Worm (Caenorhabditis elegans) whole organism, mixed stage, embryonic: ENCODE results near the gene pqn-2.

Source experiments
- blmp-1 ChIP-seq: fragments of 150-350 bp; optimal IDR thresholded peaks from 2 replicates; lab custom pipeline; 2014; ENCODE audit warnings: missing biosample characterization, missing genetic modification characterization
- ceh-39 ChIP-seq: fragments of 150-350 bp; optimal IDR thresholded peaks from 2 replicates; lab custom pipeline; 2014; ENCODE audit warnings: missing biosample characterization, missing genetic modification characterization
- ceh-43 ChIP-seq: fragments of 200-800 bp; sonication (Bioruptor generic); optimal IDR thresholded peaks from 2 replicates; lab custom pipeline; 2018; ENCODE audit warnings: mild to moderate bottlenecking, missing genetic modification characterization, moderate library complexity, missing compliant biosample characterization
- ceh-83 ChIP-seq: fragments of 200-800 bp; sonication (Bioruptor generic); optimal IDR thresholded peaks from 2 replicates; lab custom pipeline; 2018; ENCODE audit warnings: mild to moderate bottlenecking, missing genetic modification characterization, missing compliant biosample characterization
- ces-1 ChIP-seq: fragments of 150-350 bp; optimal IDR thresholded peaks from 2 replicates; lab custom pipeline; 2014; ENCODE audit warnings: missing biosample characterization, missing genetic modification reagents, missing genetic modification characterization
- cnd-1 ChIP-seq: fragments of 200-800 bp; sonication (Bioruptor generic); optimal IDR thresholded peaks from 2 replicates; lab custom pipeline; 2018; ENCODE audit warnings: mild to moderate bottlenecking, missing genetic modification characterization, missing compliant biosample characterization
- drap-1 ChIP-seq: fragments of 200-800 bp; sonication (Bioruptor generic); optimal IDR thresholded peaks from 3 replicates; lab custom pipeline; 2018; ENCODE audit warnings: mild to moderate bottlenecking, missing genetic modification characterization, missing compliant biosample characterization
- elt-1 ChIP-seq: sonication (generic microtip); optimal IDR thresholded peaks from 2 replicates; lab custom pipeline; 2017; ENCODE audit warnings: missing genetic modification characterization, mild to moderate bottlenecking, missing compliant biosample characterization, antibody characterized with exemption, moderate library complexity, borderline replicate concordance; ENCODE audit not compliant: insufficient read depth
- elt-3 ChIP-seq: fragments of 150-350 bp; optimal IDR thresholded peaks from 2 replicates; lab custom pipeline; 2014; ENCODE audit warnings: missing biosample characterization, missing genetic modification characterization
- flh-1 ChIP-seq: fragments of 200-800 bp; sonication (Bioruptor generic); optimal IDR thresholded peaks from 2 replicates; lab custom pipeline; 2018; ENCODE audit warnings: mild to moderate bottlenecking, missing genetic modification characterization, moderate library complexity, missing compliant biosample characterization
- ham-2 ChIP-seq: fragments of 200-800 bp; sonication (Bioruptor generic); optimal IDR thresholded peaks from 2 replicates; lab custom pipeline; 2018; ENCODE audit warnings: mild to moderate bottlenecking, missing genetic modification characterization, missing compliant biosample characterization
- hlh-1 ChIP-seq: fragments of 150-350 bp; optimal IDR thresholded peaks from 2 replicates; lab custom pipeline; 2014; ENCODE audit warnings: missing biosample characterization, missing genetic modification reagents, missing genetic modification characterization
- lin-13 ChIP-seq: fragments of 150-350 bp; optimal IDR thresholded peaks from 2 replicates; lab custom pipeline; 2014; ENCODE audit warnings: missing biosample characterization, missing genetic modification characterization
- lin-32 ChIP-seq: fragments of 200-800 bp; sonication (Bioruptor generic); optimal IDR thresholded peaks from 2 replicates; lab custom pipeline; 2018; ENCODE audit warnings: mild to moderate bottlenecking, missing genetic modification characterization, missing compliant biosample characterization
- lsy-2 ChIP-seq: fragments of 150-350 bp; optimal IDR thresholded peaks from 2 replicates; lab custom pipeline; 2014; ENCODE audit warnings: missing biosample characterization, missing genetic modification characterization
- mab-5 ChIP-seq: fragments of 150-350 bp; optimal IDR thresholded peaks from 2 replicates; lab custom pipeline; 2014; ENCODE audit warnings: missing biosample characterization, missing genetic modification characterization
- mep-1 ChIP-seq: fragments of 150-350 bp; optimal IDR thresholded peaks from 2 replicates; lab custom pipeline; 2017; ENCODE audit warnings: missing biosample characterization, missing genetic modification reagents, missing genetic modification characterization, inconsistent platforms
- mls-2 ChIP-seq: sonication (generic microtip); optimal IDR thresholded peaks from 2 replicates; lab custom pipeline; 2016; ENCODE audit warnings: mild to moderate bottlenecking, missing genetic modification characterization, moderate library complexity, missing compliant biosample characterization
- nhr-12 ChIP-seq: fragments of 150-350 bp; optimal IDR thresholded peaks from 2 replicates; lab custom pipeline; 2014; ENCODE audit warnings: missing biosample characterization, missing genetic modification characterization
- nhr-237 ChIP-seq: fragments of 150-350 bp; optimal IDR thresholded peaks from 2 replicates; lab custom pipeline; 2014; ENCODE audit warnings: missing biosample characterization, missing genetic modification characterization
- nhr-76 ChIP-seq: sonication (generic microtip); optimal IDR thresholded peaks from 2 replicates; lab custom pipeline; 2017; ENCODE audit warnings: missing biosample characterization, missing genetic modification characterization
- pha-4 ChIP-seq: fragments of 150-350 bp; optimal IDR thresholded peaks from 2 replicates; lab custom pipeline; 2018; ENCODE audit warnings: missing biosample characterization, missing genetic modification reagents, missing genetic modification characterization
- sem-2 ChIP-seq: fragments of 200-800 bp; sonication (Bioruptor generic); optimal IDR thresholded peaks from 2 replicates; lab custom pipeline; 2018; ENCODE audit warnings: mild to moderate bottlenecking, missing genetic modification characterization, missing compliant biosample characterization
- snpc-4 ChIP-seq: fragments of 150-350 bp; optimal IDR thresholded peaks from 2 replicates; lab custom pipeline; 2014; ENCODE audit warnings: missing biosample characterization, missing genetic modification characterization
- sptf-1 ChIP-seq: sonication (generic microtip); optimal IDR thresholded peaks from 2 replicates; lab custom pipeline; 2017; ENCODE audit warnings: mild to moderate bottlenecking, missing genetic modification characterization, moderate library complexity, missing compliant biosample characterization
- tbx-8 ChIP-seq: fragments of 200-800 bp; sonication (Bioruptor generic); optimal IDR thresholded peaks from 2 replicates; lab custom pipeline; 2018; ENCODE audit warnings: mild to moderate bottlenecking, missing genetic modification characterization, moderate library complexity, missing compliant biosample characterization
- unc-39 ChIP-seq: fragments of 150-350 bp; optimal IDR thresholded peaks from 2 replicates; lab custom pipeline; 2014; ENCODE audit warnings: missing biosample characterization, missing genetic modification characterization
- unc-62 ChIP-seq: fragments of 150-350 bp; optimal IDR thresholded peaks from 2 replicates; lab custom pipeline; 2014; ENCODE audit warnings: missing biosample characterization, missing genetic modification reagents, missing genetic modification characterization
- zip-8 ChIP-seq: fragments of 150-350 bp; optimal IDR thresholded peaks from 2 replicates; lab custom pipeline; 2014; ENCODE audit warnings: missing biosample characterization, missing genetic modification characterization
- ztf-11 ChIP-seq: fragments of 150-350 bp; optimal IDR thresholded peaks from 2 replicates; lab custom pipeline; 2014; ENCODE audit warnings: missing biosample characterization, missing genetic modification characterization

pqn-2 gene

DNA sequence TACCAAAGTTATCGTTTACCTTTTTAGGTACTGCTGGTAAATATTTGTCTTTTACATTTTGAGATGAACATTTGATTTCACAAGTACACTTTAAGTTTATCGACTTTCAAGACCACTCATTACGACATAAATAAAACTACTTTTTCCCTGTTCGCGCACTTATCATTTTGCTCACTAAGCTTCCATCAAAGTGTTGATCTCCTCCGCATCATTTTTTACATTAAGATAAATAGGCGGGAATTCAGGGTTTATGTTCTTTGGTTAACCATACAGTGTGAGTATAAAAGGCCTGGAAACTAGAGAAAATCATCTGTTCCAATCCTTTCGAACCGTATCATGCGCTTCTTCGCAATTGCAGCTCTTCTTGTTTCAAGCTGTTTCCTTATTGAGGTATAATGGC, at the start of gene pqn-2:
pqn-2 (plus strand) TSS at position 301 of the 400 bp plus-strand sequence.
- TF ChIP-seq ceh-83 (no peak), mab-5 (tag; lab: Kevin White, UChicago) (no peak), snpc-4 (tag; lab: Kevin White, UChicago) (no peak), nhr-12 (tag; lab: Kevin White, UChicago) (no peak), nhr-76 (tag; lab: Kevin White, UChicago) (no peak), lin-13 (tag; lab: Kevin White, UChicago) (no peak), sem-2 (GFP tag; lab: Kevin White, UChicago) (no peak), cnd-1 (tag; lab: Kevin White, UChicago) (no peak), nhr-237 (tag; lab: Kevin White, UChicago) (no peak), ztf-11 (tag; lab: Kevin White, UChicago) (no peak), pha-4 (no peak), mls-2 (no peak), ceh-39 (tag; lab: Kevin White, UChicago) (no peak)

ce11 chrV:10333843-10334242, 48.4 kb upstream of the pqn-2 start:
- no peak for TF ChIP-seq ceh-43

- TF ChIP-seq nhr-237 (tag; lab: Kevin White, UChicago) (peak; percentile 38), ces-1 (peak; percentile 48), lsy-2 (tag; lab: Kevin White, UChicago) (peak; percentile 16), pha-4 (peak; percentile 15), ceh-39 (tag; lab: Kevin White, UChicago) (peak; percentile 12), tbx-8 (no peak)
Measured at ce11 chrV:10338305-10338992, 43.8 kb upstream of the pqn-2 start, which contains the start of gene arx-2. Gene arx-2 (minus strand): TSS chrV:10338355.

DNA sequence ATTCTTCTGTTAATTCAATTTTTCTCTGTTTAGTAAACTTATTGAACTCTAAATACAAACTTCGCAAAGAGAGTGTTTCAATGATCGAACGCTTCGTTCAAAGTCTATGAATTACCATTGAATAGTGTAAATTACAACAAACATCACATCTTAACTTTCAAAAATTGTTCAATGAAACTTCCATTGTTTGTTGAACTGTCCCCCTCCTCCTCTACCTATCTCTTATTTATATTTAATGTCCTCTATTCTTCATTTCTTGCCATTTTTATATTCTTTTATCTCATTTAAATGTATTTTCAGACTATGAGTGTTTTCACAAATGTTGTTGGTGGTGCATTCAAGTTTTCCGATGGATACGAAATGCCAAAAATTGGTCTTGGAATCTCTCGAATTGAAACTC, 43.0 kb upstream of the pqn-2 start, which contains the start of gene K07C5.2:
K07C5.2 (plus strand) TSS at position 301 of the 400 bp plus-strand sequence.
- TF ChIP-seq ceh-39 (tag; lab: Kevin White, UChicago) (no peak), elt-1 (tag; lab: Kevin White, UChicago) (no peak), nhr-76 (tag; lab: Kevin White, UChicago) (no peak), ceh-83 (no peak), tbx-8 (no peak), unc-39 (tag; lab: Kevin White, UChicago) (no peak), flh-1 (GFP tag; lab: Kevin White, UChicago) (no peak), pha-4 (no peak), sem-2 (GFP tag; lab: Kevin White, UChicago) (no peak), mls-2 (no peak)

- TF ChIP-seq drap-1 (GFP tag; lab: Kevin White, UChicago) (peak; percentile 33), cnd-1 (tag; lab: Kevin White, UChicago) (peak; percentile 25), sptf-1 (peak; percentile 46), lin-13 (tag; lab: Kevin White, UChicago) (peak; percentile 37)
Measured at ce11 chrV:10341905-10342328, 40.3 kb upstream of the pqn-2 start, which contains the start of gene K07C5.13. Gene K07C5.13 (plus strand): TSS chrV:10342055.

DNA sequence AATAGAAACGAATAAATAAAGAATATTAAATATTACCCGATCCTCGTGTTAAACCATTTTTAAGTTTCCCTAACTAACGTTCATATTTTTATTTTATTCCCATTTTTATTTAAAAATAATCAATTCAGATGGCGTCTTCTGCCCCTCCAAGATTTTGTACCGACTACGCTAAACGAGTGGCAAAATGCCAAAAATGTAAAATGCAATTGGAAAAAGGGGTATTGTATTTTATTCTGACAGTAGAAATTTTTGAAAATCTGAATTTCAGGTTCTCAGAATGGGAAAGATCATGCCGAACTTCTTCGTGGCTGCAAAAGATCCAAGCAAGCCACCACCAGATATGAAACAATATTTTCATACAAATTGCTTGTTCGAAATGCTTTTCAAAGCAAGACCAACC, 39.3 kb upstream of the pqn-2 start, which contains the start of gene K07C5.3:
K07C5.3 (plus strand) TSS at position 129 of the 400 bp plus-strand sequence.
- TF ChIP-seq lsy-2 (tag; lab: Kevin White, UChicago) (no peak), lin-32 (no peak), ham-2 (no peak), mab-5 (tag; lab: Kevin White, UChicago) (no peak), mls-2 (no peak), tbx-8 (no peak), unc-62 (GFP tag; lab: Kevin White, UChicago) (no peak), sptf-1 (no peak), ces-1 (no peak), unc-39 (tag; lab: Kevin White, UChicago) (no peak), lin-13 (tag; lab: Kevin White, UChicago) (no peak), pha-4 (no peak)
- TF ChIP-seq, all 35 proteins: peak for 0

DNA sequence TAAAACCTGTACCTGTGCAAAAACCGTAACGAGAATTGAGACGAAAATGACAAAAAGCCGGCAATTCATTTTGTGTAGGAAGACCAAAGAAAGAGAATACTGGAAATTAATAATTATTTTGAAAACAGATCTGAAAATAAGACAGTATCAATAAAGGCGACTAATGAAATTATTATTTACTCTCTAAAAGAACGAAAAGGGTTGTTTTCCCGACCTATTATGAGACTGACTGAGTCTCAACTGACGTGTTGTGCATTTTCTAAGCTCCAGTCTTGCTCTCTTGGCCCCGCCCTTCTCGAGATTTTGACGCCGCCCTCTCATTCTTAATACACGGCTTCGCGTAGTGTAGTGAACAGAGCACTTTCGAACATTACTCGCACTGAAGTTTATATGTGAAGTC, 32.2 kb upstream of the pqn-2 start, which contains the start of gene K07C5.9:
K07C5.9 (minus strand) TSS at position 101 of the 400 bp plus-strand sequence.
- no peak for TF ChIP-seq blmp-1
- no peak for TF ChIP-seq cnd-1 (tag; lab: Kevin White, UChicago)
- TF ChIP-seq lsy-2 (tag; lab: Kevin White, UChicago) = no peak
- no peak for TF ChIP-seq ces-1
- no peak for TF ChIP-seq ztf-11 (tag; lab: Kevin White, UChicago)
- TF ChIP-seq lin-32 = no peak
- no peak for TF ChIP-seq ceh-39 (tag; lab: Kevin White, UChicago)
- TF ChIP-seq zip-8 (tag; lab: Kevin White, UChicago) = no peak
- TF ChIP-seq drap-1 (GFP tag; lab: Kevin White, UChicago) = no peak
- no peak for TF ChIP-seq mep-1
- TF ChIP-seq ham-2 = no peak
- no peak for TF ChIP-seq hlh-1
- TF ChIP-seq mls-2 = no peak
- no peak for TF ChIP-seq mab-5 (tag; lab: Kevin White, UChicago)
- TF ChIP-seq ceh-83 = no peak
- TF ChIP-seq unc-39 (tag; lab: Kevin White, UChicago) = no peak
- no peak for TF ChIP-seq elt-3 (tag; lab: Kevin White, UChicago)
